Fruit fly (Drosophila melanogaster): ENCODE data around the gene RfC4.

DNA sequence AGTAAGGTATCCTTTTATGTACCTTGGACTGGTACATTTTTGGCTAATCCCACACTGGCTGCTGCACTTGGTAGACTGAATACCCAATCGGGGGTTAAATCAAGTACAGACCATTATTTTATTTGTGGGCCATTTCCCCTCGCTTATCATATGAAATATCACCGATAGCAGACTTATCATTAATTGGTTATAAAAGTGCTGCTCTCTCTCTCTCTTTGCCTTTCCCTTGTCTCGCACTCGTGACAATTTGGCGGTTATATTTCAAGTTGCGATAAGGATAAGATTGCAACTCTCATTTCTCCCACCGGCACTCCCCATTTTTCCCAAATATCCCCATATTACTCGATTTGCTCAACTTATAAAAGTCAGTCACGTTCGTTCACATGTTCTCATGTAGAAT is 20.1 kb downstream of the RfC4 start:
- TF ChIP-seq CG15710 (tag; optimal IDR thresholded peaks at IDR 0.05) (no peak), D1 (tag; optimal IDR thresholded peaks at IDR 0.05) (no peak), Snoo (tag; optimal IDR thresholded peaks at IDR 0.05) (no peak), rn (GFP tag; IDR thresholded peaks at IDR 0.05) (no peak), CG8159 (tag; optimal IDR thresholded peaks at IDR 0.05) (no peak), EcR (GFP tag; optimal IDR thresholded peaks at IDR 0.05) (no peak), fd96Ca (GFP tag; IDR thresholded peaks at IDR 0.05) (no peak), Pif1B (GFP tag; optimal IDR thresholded peaks at IDR 0.05) (no peak), gl (tag; optimal IDR thresholded peaks at IDR 0.05) (no peak), CG8301 (tag; optimal IDR thresholded peaks at IDR 0.05) (no peak), CG10348 (GFP tag; IDR thresholded peaks at IDR 0.05) (no peak)
